Fruit fly (Drosophila melanogaster) whole organism, prepupa: ENCODE data around the gene dpr20.
"Not testable (repeated sequence)": the region's sequence is repeated elsewhere in the genome, so short reads cannot be mapped to it uniquely, and the experiment has no call there.

Experiments used
- Blimp-1 ChIP-seq: fragments of 200-800 bp; sonication (Bioruptor generic); optimal IDR thresholded peaks from 3 replicates; lab custom pipeline; 2017; ENCODE audit warnings: missing biosample characterization, missing genetic modification characterization, mild to moderate bottlenecking, moderate library complexity, missing genetic modification reagents
- CG10631 ChIP-seq: fragments of 200-800 bp; sonication (Bioruptor generic); optimal IDR thresholded peaks from 2 replicates; lab custom pipeline; 2016; ENCODE audit warnings: missing biosample characterization, missing genetic modification characterization
- CG10669 ChIP-seq: fragments of 200-800 bp; sonication (Bioruptor generic); optimal IDR thresholded peaks from 3 replicates; lab custom pipeline; 2018; ENCODE audit warnings: missing biosample characterization, mild to moderate bottlenecking, missing genetic modification characterization, moderate library complexity
- CG11294 ChIP-seq: fragments of 200-800 bp; sonication (Bioruptor generic); IDR thresholded peaks from 2 replicates; pipeline ENCODE4 v1.3.6; 2022; ENCODE audit warnings: missing biosample characterization, missing genetic modification characterization
- CG11762 ChIP-seq: fragments of 200-800 bp; sonication (Bioruptor generic); optimal IDR thresholded peaks from 3 replicates; lab custom pipeline; 2016; ENCODE audit warnings: missing biosample characterization, missing genetic modification characterization; ENCODE audit not compliant: insufficient read depth
- CG15336 ChIP-seq: fragments of 200-800 bp; sonication (Bioruptor generic); IDR thresholded peaks from 2 replicates; pipeline ENCODE4 v1.3.6; 2022; ENCODE audit warnings: missing biosample characterization, missing genetic modification characterization
- CG1621 ChIP-seq: fragments of 200-800 bp; sonication (Bioruptor generic); optimal IDR thresholded peaks from 3 replicates; lab custom pipeline; 2018; ENCODE audit warnings: missing biosample characterization, mild to moderate bottlenecking, missing genetic modification characterization
- CG16779 ChIP-seq: fragments of 200-800 bp; sonication (Bioruptor generic); optimal IDR thresholded peaks from 3 replicates; lab custom pipeline; 2017; ENCODE audit warnings: missing biosample characterization, mild to moderate bottlenecking, missing genetic modification characterization
- CG3032 ChIP-seq: fragments of 200-800 bp; optimal IDR thresholded peaks from 2 replicates; lab custom pipeline; 2019; ENCODE audit warnings: missing biosample characterization, mild to moderate bottlenecking, missing genetic modification characterization, moderate library complexity
- CG34406 ChIP-seq: fragments of 200-800 bp; sonication (Bioruptor generic); optimal IDR thresholded peaks from 3 replicates; lab custom pipeline; 2016; ENCODE audit warnings: missing biosample characterization, missing genetic modification characterization
- CG3919 ChIP-seq: fragments of 200-800 bp; sonication (Bioruptor generic); optimal IDR thresholded peaks from 3 replicates; lab custom pipeline; 2016; ENCODE audit warnings: missing biosample characterization, missing genetic modification characterization
- CG4318 ChIP-seq: fragments of 200-800 bp; sonication (Bioruptor generic); optimal IDR thresholded peaks from 3 replicates; lab custom pipeline; 2017; ENCODE audit warnings: missing biosample characterization, mild to moderate bottlenecking, missing genetic modification characterization
- CG6276 ChIP-seq: fragments of 200-800 bp; sonication (Bioruptor generic); optimal IDR thresholded peaks from 2 replicates; lab custom pipeline; 2017; ENCODE audit warnings: missing biosample characterization, mild to moderate bottlenecking, missing genetic modification characterization
- CG6792 ChIP-seq: fragments of 200-800 bp; sonication (Bioruptor generic); optimal IDR thresholded peaks from 3 replicates; lab custom pipeline; 2016; ENCODE audit warnings: missing biosample characterization, missing genetic modification characterization
- CG6808 ChIP-seq: fragments of 200-800 bp; sonication (Bioruptor generic); optimal IDR thresholded peaks from 3 replicates; lab custom pipeline; 2017; ENCODE audit warnings: missing biosample characterization, missing genetic modification characterization, mild to moderate bottlenecking, moderate library complexity, missing genetic modification reagents
- CG6854 ChIP-seq: fragments of 200-800 bp; sonication (Bioruptor generic); optimal IDR thresholded peaks from 2 replicates; lab custom pipeline; 2017; ENCODE audit warnings: missing biosample characterization, mild to moderate bottlenecking, missing genetic modification characterization
- CG7368 ChIP-seq: fragments of 200-800 bp; sonication (Bioruptor generic); optimal IDR thresholded peaks from 3 replicates; lab custom pipeline; 2016; ENCODE audit warnings: missing biosample characterization, missing genetic modification characterization
- CG8119 ChIP-seq: fragments of 200-800 bp; sonication (Bioruptor generic); IDR thresholded peaks from 3 replicates; pipeline ENCODE4 v1.3.6; 2022; ENCODE audit warnings: missing biosample characterization, missing genetic modification characterization
- CG8319 ChIP-seq: fragments of 200-800 bp; sonication (Bioruptor generic); optimal IDR thresholded peaks from 3 replicates; lab custom pipeline; 2016; ENCODE audit warnings: missing biosample characterization, missing genetic modification characterization
- CG8632 ChIP-seq: fragments of 200-800 bp; sonication (Bioruptor generic); optimal IDR thresholded peaks from 3 replicates; lab custom pipeline; 2016; ENCODE audit warnings: missing biosample characterization, missing genetic modification characterization
- CG9139 ChIP-seq: fragments of 200-800 bp; sonication (Bioruptor generic); optimal IDR thresholded peaks from 3 replicates; lab custom pipeline; 2017; ENCODE audit warnings: missing biosample characterization, mild to moderate bottlenecking, missing genetic modification characterization
- Ets96B ChIP-seq: fragments of 200-800 bp; optimal IDR thresholded peaks from 2 replicates; lab custom pipeline; 2019; ENCODE audit warnings: missing biosample characterization, mild to moderate bottlenecking, missing genetic modification characterization, moderate library complexity
- Gug ChIP-seq: fragments of 200-800 bp; sonication (Bioruptor generic); IDR thresholded peaks from 2 replicates; pipeline ENCODE4 v1.3.6; 2022; ENCODE audit warnings: missing biosample characterization, missing genetic modification characterization
- Hr38 ChIP-seq: sonication (Bioruptor generic); optimal IDR thresholded peaks from 2 replicates; lab custom pipeline; 2016; ENCODE audit warnings: missing biosample characterization, missing genetic modification characterization
- Hr39 ChIP-seq: fragments of 200-800 bp; sonication (Bioruptor generic); optimal IDR thresholded peaks from 2 replicates; lab custom pipeline; 2016; ENCODE audit warnings: missing biosample characterization, missing genetic modification characterization
- Hr4 ChIP-seq: fragments of 200-800 bp; sonication (Bioruptor generic); optimal IDR thresholded peaks from 3 replicates; lab custom pipeline; 2016; ENCODE audit warnings: missing biosample characterization, missing genetic modification characterization
- Lpt ChIP-seq: fragments of 200-800 bp; sonication (Bioruptor generic); optimal IDR thresholded peaks from 3 replicates; lab custom pipeline; 2016; ENCODE audit warnings: missing biosample characterization, missing genetic modification characterization
- Met ChIP-seq: fragments of 200-800 bp; sonication (Bioruptor generic); optimal IDR thresholded peaks from 3 replicates; lab custom pipeline; 2016; ENCODE audit warnings: missing biosample characterization, missing genetic modification characterization
- OdsH ChIP-seq: fragments of 200-800 bp; sonication (Bioruptor generic); optimal IDR thresholded peaks from 3 replicates; lab custom pipeline; 2016; ENCODE audit warnings: missing biosample characterization, missing genetic modification characterization
- Smox ChIP-seq: fragments of 200-800 bp; sonication (Bioruptor generic); optimal IDR thresholded peaks from 3 replicates; lab custom pipeline; 2016; ENCODE audit warnings: missing biosample characterization, missing genetic modification characterization
- achi ChIP-seq: fragments of 200-800 bp; sonication (Bioruptor generic); optimal IDR thresholded peaks from 3 replicates; lab custom pipeline; 2016; ENCODE audit warnings: missing biosample characterization, missing genetic modification characterization
- acj6 ChIP-seq: fragments of 200-800 bp; sonication (Bioruptor generic); optimal IDR thresholded peaks from 3 replicates; lab custom pipeline; 2016; ENCODE audit warnings: missing biosample characterization, missing genetic modification characterization
- cyc ChIP-seq: fragments of 200-800 bp; sonication (Bioruptor generic); optimal IDR thresholded peaks from 3 replicates; lab custom pipeline; 2016; ENCODE audit warnings: missing biosample characterization, missing genetic modification characterization
- dac ChIP-seq: fragments of 200-800 bp; sonication (Bioruptor generic); optimal IDR thresholded peaks from 2 replicates; lab custom pipeline; 2017; ENCODE audit warnings: missing biosample characterization, mild to moderate bottlenecking, missing genetic modification characterization
- dsx ChIP-seq: fragments of 200-800 bp; optimal IDR thresholded peaks from 3 replicates; lab custom pipeline; 2019; ENCODE audit warnings: missing biosample characterization, mild to moderate bottlenecking, missing genetic modification characterization, moderate library complexity; ENCODE audit not compliant: poor library complexity, severe bottlenecking
- eg ChIP-seq: fragments of 200-800 bp; sonication (Bioruptor generic); IDR thresholded peaks from 3 replicates; pipeline ENCODE4 v1.3.6; 2022; ENCODE audit warnings: missing biosample characterization, missing genetic modification characterization
- esn ChIP-seq: fragments of 200-800 bp; sonication (Bioruptor generic); optimal IDR thresholded peaks from 2 replicates; lab custom pipeline; 2016; ENCODE audit warnings: missing biosample characterization, mild to moderate bottlenecking, missing genetic modification characterization, moderate library complexity
- fd85E ChIP-seq: fragments of 200-800 bp; sonication (Bioruptor generic); optimal IDR thresholded peaks from 3 replicates; lab custom pipeline; 2016; ENCODE audit warnings: missing biosample characterization, missing genetic modification characterization
- net ChIP-seq: fragments of 200-800 bp; sonication (Bioruptor generic); optimal IDR thresholded peaks from 3 replicates; lab custom pipeline; 2016; ENCODE audit warnings: missing biosample characterization, missing genetic modification characterization
- pdm3 ChIP-seq: fragments of 200-800 bp; sonication (Bioruptor generic); optimal IDR thresholded peaks from 3 replicates; lab custom pipeline; 2016; ENCODE audit warnings: missing biosample characterization, missing genetic modification characterization
- spab ChIP-seq: fragments of 200-800 bp; sonication (Bioruptor generic); optimal IDR thresholded peaks from 2 replicates; lab custom pipeline; 2017; ENCODE audit warnings: missing biosample characterization, mild to moderate bottlenecking, missing genetic modification characterization, missing genetic modification reagents
- svp ChIP-seq: fragments of 200-800 bp; sonication (Bioruptor generic); peaks from one replicate; lab custom pipeline; 2016; ENCODE audit warnings: missing biosample characterization, missing genetic modification characterization
- topi ChIP-seq: fragments of 200-800 bp; sonication (Bioruptor generic); optimal IDR thresholded peaks from 3 replicates; lab custom pipeline; 2016; ENCODE audit warnings: missing biosample characterization, missing genetic modification characterization
- vri ChIP-seq: fragments of 200-800 bp; sonication (Bioruptor generic); optimal IDR thresholded peaks from 3 replicates; lab custom pipeline; 2016; ENCODE audit warnings: missing biosample characterization, mild to moderate bottlenecking, missing genetic modification characterization

dpr20 gene

dm6 chr3L:868800-869199, 11.8 kb upstream of the dpr20 start:
- no peak for TF ChIP-seq topi (GFP tag; lab: Kevin White, UChicago)
- no peak for TF ChIP-seq pdm3 (GFP tag; lab: Kevin White, UChicago)
- TF ChIP-seq CG9139 (GFP tag; lab: Kevin White, UChicago), result no peak
- TF ChIP-seq CG6276 (GFP tag; lab: Kevin White, UChicago), result no peak
- TF ChIP-seq Met (GFP tag; lab: Kevin White, UChicago), result no peak
- TF ChIP-seq achi (GFP tag; lab: Kevin White, UChicago), result no peak
- TF ChIP-seq CG8632 (GFP tag; lab: Kevin White, UChicago), result no peak
- no peak for TF ChIP-seq CG8119 (GFP tag; lab: Robert Waterston, UW)
- no peak for TF ChIP-seq Gug
- no peak for TF ChIP-seq svp (GFP tag; lab: Kevin White, UChicago)
- TF ChIP-seq CG15336, result no peak

dm6 chr3L:865096-865495, 8.0 kb upstream of the dpr20 start, which contains the start of gene CG12502:
Gene CG12502 (plus strand): TSS chr3L:865396.
- not testable (repeated sequence) for TF ChIP-seq pdm3, svp, CG9139 (GFP tag; lab: Kevin White, UChicago)

- no peak for TF ChIP-seq CG8319 (GFP tag; lab: Kevin White, UChicago)
- TF ChIP-seq CG4318 (GFP tag; lab: Kevin White, UChicago), result no peak
- no peak for TF ChIP-seq CG6808
- TF ChIP-seq svp (GFP tag; lab: Kevin White, UChicago), result peak; percentile 3
Measured at dm6 chr3L:852267-852666, 4.8 kb downstream of the dpr20 start.

- no peak for TF ChIP-seq Gug
- peak; percentile 71 for TF ChIP-seq cyc (GFP tag; lab: Kevin White, UChicago)
- no peak for TF ChIP-seq CG10669 (GFP tag; lab: Kevin White, UChicago)
- peak; percentile 64 for TF ChIP-seq eg (GFP tag; lab: Robert Waterston, UW)
- TF ChIP-seq dac (GFP tag; lab: Kevin White, UChicago), result peak; percentile 5
- TF ChIP-seq CG34406 (GFP tag; lab: Kevin White, UChicago), result no peak
- TF ChIP-seq CG15336, result peak; percentile 57
- peak; percentile 74 for TF ChIP-seq topi (GFP tag; lab: Kevin White, UChicago)
- peak; percentile 16 for TF ChIP-seq CG7368 (GFP tag; lab: Kevin White, UChicago)
- TF ChIP-seq acj6 (GFP tag; lab: Kevin White, UChicago), result peak; percentile 66
- TF ChIP-seq CG16779 (tag; lab: Kevin White, UChicago), result no peak
- TF ChIP-seq dsx (GFP tag; lab: Kevin White, UChicago), result peak; percentile 56
- peak; percentile 58 for TF ChIP-seq CG3032 (tag; lab: Kevin White, UChicago)
- peak; percentile 21; the same call in 1 of the 2 replicates for TF ChIP-seq CG11294 (GFP tag; lab: Robert Waterston, UW)
- TF ChIP-seq fd85E, result no peak
- TF ChIP-seq CG6854 (GFP tag; lab: Kevin White, UChicago), result no peak
- peak; percentile 60 for TF ChIP-seq CG3919
- no peak for TF ChIP-seq vri (GFP tag; lab: Kevin White, UChicago)
- peak; percentile 76 for TF ChIP-seq OdsH (GFP tag; lab: Kevin White, UChicago)
- TF ChIP-seq CG6276 (GFP tag; lab: Kevin White, UChicago), result no peak
- TF ChIP-seq esn (GFP tag; lab: Kevin White, UChicago), result peak; percentile 77
- peak; percentile 79 for TF ChIP-seq Hr39 (GFP tag; lab: Kevin White, UChicago)
- peak; percentile 48 for TF ChIP-seq CG6792 (GFP tag; lab: Kevin White, UChicago)
- no peak for TF ChIP-seq CG9139 (GFP tag; lab: Kevin White, UChicago)
- no peak for TF ChIP-seq CG4318 (GFP tag; lab: Kevin White, UChicago)
- no peak for TF ChIP-seq Blimp-1 (GFP tag; lab: Kevin White, UChicago)
- TF ChIP-seq CG6808, result no peak
- peak; percentile 35 for TF ChIP-seq CG8319 (GFP tag; lab: Kevin White, UChicago)
- TF ChIP-seq CG8119 (GFP tag; lab: Robert Waterston, UW), result no peak; the same call in 2 of the 3 replicates
- no peak for TF ChIP-seq Met (GFP tag; lab: Kevin White, UChicago)
- TF ChIP-seq CG8632 (GFP tag; lab: Kevin White, UChicago), result no peak
- TF ChIP-seq CG1621, result peak; percentile 2
- TF ChIP-seq CG10631, result peak; percentile 72
- TF ChIP-seq Hr4, result no peak
- TF ChIP-seq net (GFP tag; lab: Kevin White, UChicago), result no peak
- TF ChIP-seq spab, result no peak
- no peak for TF ChIP-seq Lpt (GFP tag; lab: Kevin White, UChicago)
- no peak for TF ChIP-seq Ets96B (tag; lab: Kevin White, UChicago)
- TF ChIP-seq Smox (GFP tag; lab: Kevin White, UChicago), result peak; percentile 61
- TF ChIP-seq CG11762 (GFP tag; lab: Kevin White, UChicago), result peak; percentile 40
- TF ChIP-seq Hr38 (GFP tag; lab: Kevin White, UChicago), result no peak
Measured at dm6 chr3L:851061-851460, 6.0 kb downstream of the dpr20 start, which contains the start of gene Dci. Gene Dci (plus strand): TSS chr3L:851346.
